Worm (Caenorhabditis elegans) whole organism, L3 larva: Measurements from ENCODE around the gene clec-172.

Experiments used
- ZK546.5 ChIP-seq: sonication (generic microtip); optimal IDR thresholded peaks from 2 replicates; lab custom pipeline; 2017; ENCODE audit warnings: missing biosample characterization, missing genetic modification characterization
- aly-2 ChIP-seq: fragments of 150-350 bp; optimal IDR thresholded peaks from 2 replicates; lab custom pipeline; 2014; ENCODE audit warnings: missing biosample characterization, missing genetic modification characterization
- ama-1 ChIP-seq: fragments of 150-350 bp; optimal IDR thresholded peaks from 2 replicates; lab custom pipeline; 2018
- ceh-16 ChIP-seq: sonication (generic microtip); optimal IDR thresholded peaks from 2 replicates; lab custom pipeline; 2017; ENCODE audit warnings: missing biosample characterization, missing genetic modification characterization
- ceh-28 ChIP-seq: fragments of 150-350 bp; optimal IDR thresholded peaks from 2 replicates; lab custom pipeline; 2014; ENCODE audit warnings: missing biosample characterization, missing genetic modification reagents, missing genetic modification characterization
- ceh-82 ChIP-seq: fragments of 150-350 bp; optimal IDR thresholded peaks from 2 replicates; lab custom pipeline; 2014; ENCODE audit warnings: missing biosample characterization, missing genetic modification characterization
- ceh-9 ChIP-seq: sonication (generic microtip); optimal IDR thresholded peaks from 2 replicates; lab custom pipeline; 2018; ENCODE audit warnings: missing biosample characterization, missing genetic modification characterization
- daf-12 ChIP-seq: fragments of 150-350 bp; optimal IDR thresholded peaks from 2 replicates; lab custom pipeline; 2014; ENCODE audit warnings: missing biosample characterization, missing genetic modification reagents, missing genetic modification characterization
- egl-27 ChIP-seq: sonication (generic microtip); optimal IDR thresholded peaks from 4 replicates; lab custom pipeline; 2017; ENCODE audit warnings: missing biosample characterization, missing genetic modification reagents, missing genetic modification characterization
- egl-5 ChIP-seq: fragments of 150-350 bp; optimal IDR thresholded peaks from 2 replicates; lab custom pipeline; 2017; ENCODE audit warnings: missing biosample characterization, missing genetic modification reagents, missing genetic modification characterization, inconsistent platforms
- elt-2 ChIP-seq: sonication (generic microtip); optimal IDR thresholded peaks from 2 replicates; lab custom pipeline; 2016; ENCODE audit warnings: missing genetic modification reagents, mild to moderate bottlenecking, missing genetic modification characterization, missing compliant biosample characterization
- elt-3 ChIP-seq, 3 experiments: fragments of 150-350 bp in 1 of 3; sonication (generic microtip) in 2 of 3; optimal IDR thresholded peaks; 2 replicates in 2 of 3; 4 replicates in 1 of 3; lab custom pipeline; 2014 to 2017; ENCODE audit warnings: missing biosample characterization in 3 of 3, missing genetic modification characterization in 3 of 3
- eor-1 ChIP-seq, 2 experiments: fragments of 150-350 bp; optimal IDR thresholded peaks; 2 replicates each; lab custom pipeline; 2014 to 2018; ENCODE audit warnings: missing biosample characterization in 2 of 2, missing genetic modification characterization in 2 of 2
- fkh-10 ChIP-seq: sonication (generic microtip); optimal IDR thresholded peaks from 2 replicates; lab custom pipeline; 2017; ENCODE audit warnings: missing biosample characterization, missing genetic modification reagents, missing genetic modification characterization
- fos-1 ChIP-seq: fragments of 150-350 bp; optimal IDR thresholded peaks from 2 replicates; lab custom pipeline; 2014; ENCODE audit warnings: missing biosample characterization, missing genetic modification characterization
- hmg-11 ChIP-seq: sonication (generic microtip); optimal IDR thresholded peaks from 2 replicates; lab custom pipeline; 2016; ENCODE audit warnings: missing genetic modification characterization, missing compliant biosample characterization
- jun-1 ChIP-seq: fragments of 150-350 bp; optimal IDR thresholded peaks from 2 replicates; lab custom pipeline; 2014; ENCODE audit warnings: missing biosample characterization, missing genetic modification reagents, missing genetic modification characterization
- lin-39 ChIP-seq: fragments of 150-350 bp; optimal IDR thresholded peaks from 2 replicates; lab custom pipeline; 2018; ENCODE audit warnings: missing biosample characterization, missing genetic modification reagents, missing genetic modification characterization
- mdl-1 ChIP-seq: fragments of 150-350 bp; optimal IDR thresholded peaks from 2 replicates; lab custom pipeline; 2014; ENCODE audit warnings: missing biosample characterization, missing genetic modification characterization
- nfya-1 ChIP-seq: sonication (generic microtip); optimal IDR thresholded peaks from 2 replicates; lab custom pipeline; 2017; ENCODE audit warnings: missing genetic modification characterization, mild to moderate bottlenecking, missing compliant biosample characterization, antibody characterized with exemption, moderate library complexity; ENCODE audit not compliant: insufficient read depth
- nhr-11 ChIP-seq: fragments of 150-350 bp; optimal IDR thresholded peaks from 2 replicates; lab custom pipeline; 2014; ENCODE audit warnings: missing biosample characterization, missing genetic modification characterization
- nhr-12 ChIP-seq: fragments of 150-350 bp; optimal IDR thresholded peaks from 2 replicates; lab custom pipeline; 2014; ENCODE audit warnings: missing biosample characterization, missing genetic modification characterization
- nhr-23 ChIP-seq: fragments of 150-350 bp; optimal IDR thresholded peaks from 2 replicates; lab custom pipeline; 2014; ENCODE audit warnings: missing biosample characterization, missing genetic modification reagents, missing genetic modification characterization
- nhr-237 ChIP-seq: fragments of 150-350 bp; optimal IDR thresholded peaks from 2 replicates; lab custom pipeline; 2014; ENCODE audit warnings: missing biosample characterization, missing genetic modification characterization
- nhr-28 ChIP-seq: fragments of 150-350 bp; optimal IDR thresholded peaks from 2 replicates; lab custom pipeline; 2014; ENCODE audit warnings: missing biosample characterization, missing genetic modification characterization
- nhr-43 ChIP-seq: sonication (generic microtip); optimal IDR thresholded peaks from 2 replicates; lab custom pipeline; 2016; ENCODE audit warnings: mild to moderate bottlenecking, missing genetic modification characterization, missing compliant biosample characterization; ENCODE audit not compliant: poor library complexity, severe bottlenecking
- nhr-67 ChIP-seq: fragments of 150-350 bp; optimal IDR thresholded peaks from 2 replicates; lab custom pipeline; 2014; ENCODE audit warnings: missing biosample characterization, missing genetic modification characterization
- nhr-76 ChIP-seq: fragments of 150-350 bp; sonication (generic microtip); optimal IDR thresholded peaks from 5 replicates; lab custom pipeline; 2014; ENCODE audit warnings: missing biosample characterization, missing genetic modification characterization
- nhr-77 ChIP-seq: fragments of 150-350 bp; optimal IDR thresholded peaks from 2 replicates; lab custom pipeline; 2014; ENCODE audit warnings: missing biosample characterization, missing genetic modification characterization
- pha-4 ChIP-seq: fragments of 150-350 bp; optimal IDR thresholded peaks from 2 replicates; lab custom pipeline; 2014; ENCODE audit warnings: missing biosample characterization, missing genetic modification reagents, missing genetic modification characterization
- pqm-1 ChIP-seq: fragments of 150-350 bp; optimal IDR thresholded peaks from 2 replicates; lab custom pipeline; 2017; ENCODE audit warnings: missing biosample characterization, missing genetic modification characterization, inconsistent platforms
- sea-2 ChIP-seq: fragments of 150-350 bp; sonication (generic microtip); optimal IDR thresholded peaks from 4 replicates; lab custom pipeline; 2014; ENCODE audit warnings: missing biosample characterization, missing genetic modification reagents, missing genetic modification characterization
- snpc-4 ChIP-seq: fragments of 150-350 bp; optimal IDR thresholded peaks from 2 replicates; lab custom pipeline; 2014; ENCODE audit warnings: missing biosample characterization, missing genetic modification characterization
- tbx-2 ChIP-seq: sonication (generic microtip); optimal IDR thresholded peaks from 2 replicates; lab custom pipeline; 2016; ENCODE audit warnings: mild to moderate bottlenecking, missing genetic modification characterization, missing compliant biosample characterization
- unc-39 ChIP-seq: sonication (generic microtip); optimal IDR thresholded peaks from 4 replicates; lab custom pipeline; 2017; ENCODE audit warnings: missing biosample characterization, missing genetic modification characterization
- unc-62 ChIP-seq: fragments of 150-350 bp; sonication (generic microtip); optimal IDR thresholded peaks from 4 replicates; lab custom pipeline; 2014; ENCODE audit warnings: missing biosample characterization, missing genetic modification reagents, missing genetic modification characterization
- zag-1 ChIP-seq: fragments of 150-350 bp; optimal IDR thresholded peaks from 2 replicates; lab custom pipeline; 2014; ENCODE audit warnings: missing biosample characterization, missing genetic modification characterization
- ztf-11 ChIP-seq: fragments of 150-350 bp; optimal IDR thresholded peaks from 2 replicates; lab custom pipeline; 2014; ENCODE audit warnings: missing biosample characterization, missing genetic modification characterization
- ztf-4 ChIP-seq: fragments of 150-350 bp; optimal IDR thresholded peaks from 2 replicates; lab custom pipeline; 2014; ENCODE audit warnings: missing biosample characterization, missing genetic modification characterization

The clec-172 gene

DNA sequence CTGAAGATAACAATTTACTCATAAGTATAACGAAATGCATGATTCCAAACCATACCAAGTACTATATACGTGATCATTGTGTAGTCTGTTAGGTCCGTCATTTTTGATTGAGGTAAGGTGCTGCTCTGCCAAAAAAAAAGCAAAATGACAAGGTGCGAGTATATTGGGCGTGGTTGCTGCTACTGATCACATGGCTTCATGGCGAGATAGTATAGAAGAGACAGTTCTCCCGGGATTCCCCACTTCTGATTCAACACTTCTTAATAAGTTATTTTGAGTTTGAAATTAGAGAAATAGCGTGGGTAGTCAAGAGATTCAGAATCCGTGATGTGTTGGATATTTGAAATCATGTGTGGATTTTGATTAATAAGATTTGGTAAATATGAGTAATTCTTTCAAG is 4.8 kb upstream of the clec-172 start, which contains the start of gene K03H6.4:
Gene K03H6.4 (minus strand): TSS at position 101 of the 400 bp plus-strand sequence.
- TF ChIP-seq daf-12 (tag; lab: Kevin White, UChicago), result no peak

ce11 chrIV:1515891-1516290 is 536 bp downstream of the clec-172 start:
- no peak for TF ChIP-seq nfya-1 (tag; lab: Kevin White, UChicago)
- TF ChIP-seq ama-1 (lab: Kevin White, UChicago), result no peak
- TF ChIP-seq nhr-12 (tag; lab: Kevin White, UChicago), result no peak
- TF ChIP-seq egl-27 (tag; lab: Kevin White, UChicago), result no peak
- no peak for TF ChIP-seq daf-12 (tag; lab: Kevin White, UChicago)
- TF ChIP-seq fos-1 (tag; lab: Kevin White, UChicago), result no peak
- TF ChIP-seq, all 47 proteins: peak for 0

ce11 chrIV:1514415-1514814 is 2.0 kb downstream of the clec-172 start:
- TF ChIP-seq egl-27 (tag; lab: Kevin White, UChicago), result no peak
- no peak for TF ChIP-seq ztf-11 (tag; lab: Kevin White, UChicago)
- no peak for TF ChIP-seq elt-2 (tag; lab: Kevin White, UChicago)
- TF ChIP-seq unc-62 (GFP tag; lab: Kevin White, UChicago), result no peak
- no peak for TF ChIP-seq nhr-43 (tag; lab: Kevin White, UChicago)
- no peak for TF ChIP-seq elt-3 (tag; optimal IDR thresholded peaks at IDR 0.05; lab: Kevin White, UChicago)
- no peak for TF ChIP-seq pqm-1
- no peak for TF ChIP-seq ZK546.5
- no peak for TF ChIP-seq tbx-2 (tag; lab: Kevin White, UChicago)

- TF ChIP-seq nhr-67 (tag; lab: Kevin White, UChicago), result no peak
- no peak for TF ChIP-seq jun-1 (tag; lab: Kevin White, UChicago)
- no peak for TF ChIP-seq ceh-28 (tag; lab: Kevin White, UChicago)
- no peak for TF ChIP-seq nhr-43 (tag; lab: Kevin White, UChicago)
- TF ChIP-seq aly-2 (tag; lab: Kevin White, UChicago), result no peak
These were observed 3.5 kb downstream of the clec-172 start for ce11 chrIV:1512944-1513343.

DNA sequence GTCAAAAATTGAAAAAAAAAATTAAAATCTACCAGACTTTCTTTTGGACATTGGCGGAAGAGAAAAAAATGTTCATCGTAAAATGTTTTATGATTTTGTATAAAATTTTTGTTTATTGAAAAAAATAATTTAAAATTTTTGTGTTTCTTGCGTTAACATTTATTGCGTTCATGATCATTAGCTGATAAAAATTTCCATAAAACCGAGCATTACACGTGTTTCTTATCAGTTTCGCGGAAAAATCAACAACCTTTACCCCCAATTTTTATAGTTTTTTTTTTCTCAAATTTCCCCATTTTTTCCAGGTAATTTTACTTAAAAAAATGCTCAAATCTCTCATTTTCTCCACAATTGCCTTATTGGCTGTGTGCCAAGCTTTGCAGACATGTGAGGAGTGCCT is 6.2 kb downstream of the clec-172 start, which contains the start of gene txt-4:
Gene txt-4 (plus strand): TSS at position 324 of the 400 bp plus-strand sequence.
- TF ChIP-seq tbx-2 (tag; lab: Kevin White, UChicago) (no peak), snpc-4 (no peak), pha-4 (tag; lab: Kevin White, UChicago) (peak; percentile 40), fkh-10 (GFP tag; lab: Kevin White, UChicago) (no peak), nhr-77 (no peak), pqm-1 (peak; percentile 29), eor-1 (tag; optimal IDR thresholded peaks at IDR 0.05; lab: Kevin White, UChicago) (no peak), elt-2 (tag; lab: Kevin White, UChicago) (peak; percentile 73), unc-39 (no peak)
- TF ChIP-seq, all 47 proteins: peak for 3

- TF ChIP-seq daf-12 (tag; lab: Kevin White, UChicago) (no peak), nhr-237 (tag; lab: Kevin White, UChicago) (no peak), unc-39 (no peak), ztf-4 (no peak), unc-62 (GFP tag; lab: Kevin White, UChicago) (no peak), nhr-43 (tag; lab: Kevin White, UChicago) (peak; percentile 63), nhr-76 (tag; lab: Kevin White, UChicago) (no peak), pha-4 (tag; lab: Kevin White, UChicago) (peak; percentile 71), sea-2 (GFP tag; lab: Kevin White, UChicago) (no peak), nhr-77 (no peak), aly-2 (tag; lab: Kevin White, UChicago) (no peak), ceh-82 (tag; lab: Kevin White, UChicago) (no peak), nhr-23 (tag; lab: Kevin White, UChicago) (peak; percentile 49), nhr-28 (tag; lab: Kevin White, UChicago) (no peak), egl-27 (tag; lab: Kevin White, UChicago) (no peak), ZK546.5 (no peak), egl-5 (no peak), mdl-1 (tag; lab: Kevin White, UChicago) (peak; percentile 84), elt-2 (tag; lab: Kevin White, UChicago) (peak; percentile 50), jun-1 (tag; lab: Kevin White, UChicago) (no peak), ceh-28 (tag; lab: Kevin White, UChicago) (peak; percentile 80), snpc-4 (no peak), fkh-10 (GFP tag; lab: Kevin White, UChicago) (no peak), elt-3 (tag; optimal IDR thresholded peaks at IDR 0.05; lab: Kevin White, UChicago) (no peak), nhr-12 (tag; lab: Kevin White, UChicago) (no peak), ceh-9 (tag; lab: Kevin White, UChicago) (no peak), zag-1 (tag; lab: Kevin White, UChicago) (no peak), hmg-11 (tag; lab: Kevin White, UChicago) (peak; percentile 84), nfya-1 (tag; lab: Kevin White, UChicago) (peak; percentile 77), ceh-16 (tag; lab: Kevin White, UChicago) (no peak), eor-1 (tag; optimal IDR thresholded peaks at IDR 0.05; lab: Kevin White, UChicago) (no peak), ztf-11 (tag; lab: Kevin White, UChicago) (no peak), nhr-11 (no peak), lin-39 (peak; percentile 49)
These were observed 19.0 kb downstream of the clec-172 start, which contains the start of gene hxk-3 for ce11 chrIV:1497448-1497847. Gene hxk-3, plus strand, starts transcription at chrIV:1497626.
